Worm (Caenorhabditis elegans): ENCODE results near the gene ZK470.6.
A peak's percentile ranks its signal among the peaks of the same experiment; 100 is the strongest.

ZK470.6 gene

DNA sequence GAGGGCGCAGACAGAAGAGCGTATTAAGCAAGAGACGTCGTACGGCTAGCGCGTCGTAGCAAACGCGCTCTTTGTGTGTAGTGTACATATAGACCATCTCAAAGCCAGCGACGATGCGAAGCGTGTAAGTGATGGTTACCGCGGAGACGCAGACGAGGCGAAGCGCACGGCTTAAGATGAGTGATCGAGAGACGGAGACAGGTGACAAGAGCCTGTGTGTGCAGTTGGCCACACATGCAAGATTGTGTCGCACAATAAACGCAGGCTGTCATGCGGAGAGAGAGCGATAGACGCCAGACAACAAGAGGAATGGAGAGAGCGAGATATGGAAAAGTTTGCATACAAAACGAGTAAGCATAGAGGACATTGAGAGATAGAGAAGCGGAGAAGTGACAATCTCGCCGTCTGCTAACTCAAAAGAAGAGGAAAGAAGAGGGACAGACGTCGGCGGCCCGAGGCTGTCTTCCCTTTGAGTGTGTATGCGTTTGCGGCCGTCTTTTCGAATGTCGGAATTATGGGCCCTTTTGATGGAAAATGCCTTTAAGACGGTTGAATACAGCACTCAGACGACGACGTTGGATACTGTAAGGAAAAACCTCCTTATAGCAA, 45.6 kb upstream of the ZK470.6 start (continued):
- TF ChIP-seq K02D7.2 (tag; optimal IDR thresholded peaks at IDR 0.05) (no peak), ceh-31 (tag; optimal IDR thresholded peaks at IDR 0.05) (peak; percentile 71), ceh-14 (tag; optimal IDR thresholded peaks at IDR 0.05) (peak; percentile 50), madf-2 (tag; optimal IDR thresholded peaks at IDR 0.05) (peak; percentile 3), hlh-15 (tag; optimal IDR thresholded peaks at IDR 0.05) (no peak), ceh-18 (tag; optimal IDR thresholded peaks at IDR 0.05) (peak; percentile 50), pha-2 (tag; optimal IDR thresholded peaks at IDR 0.05) (no peak), tbx-7 (tag; optimal IDR thresholded peaks at IDR 0.05) (no peak), unc-3 (GFP tag; conservative IDR thresholded peaks at IDR 0.05) (no peak), unc-3 (tag; optimal IDR thresholded peaks at IDR 0.05) (no peak)

DNA sequence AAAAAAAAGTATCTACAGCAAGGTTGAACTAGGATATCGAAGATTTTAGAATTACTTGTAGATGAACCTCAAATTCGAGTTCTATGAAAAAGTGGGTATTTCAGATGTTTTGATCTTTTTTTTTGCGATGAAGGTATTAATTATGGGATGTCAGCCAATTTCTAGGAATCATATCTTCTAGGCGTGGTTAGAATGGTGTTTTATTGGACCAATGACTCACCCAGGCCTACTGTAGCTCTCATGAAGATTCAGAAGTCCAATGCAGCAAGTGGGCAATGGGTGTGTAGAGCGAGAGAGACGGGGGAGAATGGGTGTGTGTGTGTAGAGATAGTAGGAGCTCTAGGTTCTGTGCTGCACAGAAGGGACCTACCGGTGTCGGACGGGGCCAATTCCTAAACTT, 44.9 kb upstream of the ZK470.6 start:
- TF ChIP-seq T23F11.4 (GFP tag; optimal IDR thresholded peaks at IDR 0.05) (no peak), hlh-13 (GFP tag; optimal IDR thresholded peaks at IDR 0.05) (peak; percentile 42), sox-2 (GFP tag; IDR thresholded peaks at IDR 0.05) (no peak), ahr-1 (tag; optimal IDR thresholded peaks at IDR 0.05) (no peak), ceh-6 (GFP tag; optimal IDR thresholded peaks at IDR 0.05) (no peak), ceh-9 (tag; optimal IDR thresholded peaks at IDR 0.05) (no peak), npax-4 (tag; optimal IDR thresholded peaks at IDR 0.05) (no peak), nfya-1 (tag; optimal IDR thresholded peaks at IDR 0.05) (peak; percentile 64), pha-2 (tag; optimal IDR thresholded peaks at IDR 0.05) (no peak), mec-3 (tag; optimal IDR thresholded peaks at IDR 0.05; ENCODE audit: borderline replicate concordance) (no peak), sdc-2 (tag; optimal IDR thresholded peaks at IDR 0.05) (no peak), syd-9 (tag; optimal IDR thresholded peaks at IDR 0.05) (no peak), K09A11.1 (tag; optimal IDR thresholded peaks at IDR 0.05; ENCODE audit: insufficient read depth) (no peak), elt-2 (tag; optimal IDR thresholded peaks at IDR 0.05) (peak; percentile 3)

- TF ChIP-seq ets-4 (tag; optimal IDR thresholded peaks at IDR 0.05) (no peak), hlh-30 (tag; optimal IDR thresholded peaks at IDR 0.05; ENCODE audit: insufficient read depth) (no peak), sdc-2 (tag; optimal IDR thresholded peaks at IDR 0.05) (no peak), Y22D7AL.16 (tag; optimal IDR thresholded peaks at IDR 0.05) (no peak), hlh-8 (tag; optimal IDR thresholded peaks at IDR 0.05) (no peak), pqm-1 (tag; optimal IDR thresholded peaks at IDR 0.05) (no peak), gmeb-2 (tag; optimal IDR thresholded peaks at IDR 0.05) (no peak), T23F11.4 (GFP tag; optimal IDR thresholded peaks at IDR 0.05) (no peak), ceh-31 (tag; optimal IDR thresholded peaks at IDR 0.05) (no peak), rnt-1 (tag; optimal IDR thresholded peaks at IDR 0.05) (no peak), ref-2 (tag; optimal IDR thresholded peaks at IDR 0.05) (no peak), fkh-6 (tag; optimal IDR thresholded peaks at IDR 0.05) (no peak), pat-9 (tag; optimal IDR thresholded peaks at IDR 0.05) (no peak), pros-1 (tag; optimal IDR thresholded peaks at IDR 0.05) (no peak), sox-4 (tag; optimal IDR thresholded peaks at IDR 0.05) (no peak), ahr-1 (tag; optimal IDR thresholded peaks at IDR 0.05) (no peak), syd-9 (tag; optimal IDR thresholded peaks at IDR 0.05) (no peak), npax-4 (tag; optimal IDR thresholded peaks at IDR 0.05) (no peak), C08G9.2 (tag; optimal IDR thresholded peaks at IDR 0.05) (no peak), F13H6.1 (tag; optimal IDR thresholded peaks at IDR 0.05) (no peak)
Measured at ce11 chrX:4219487-4219886, 42.2 kb upstream of the ZK470.6 start.

DNA sequence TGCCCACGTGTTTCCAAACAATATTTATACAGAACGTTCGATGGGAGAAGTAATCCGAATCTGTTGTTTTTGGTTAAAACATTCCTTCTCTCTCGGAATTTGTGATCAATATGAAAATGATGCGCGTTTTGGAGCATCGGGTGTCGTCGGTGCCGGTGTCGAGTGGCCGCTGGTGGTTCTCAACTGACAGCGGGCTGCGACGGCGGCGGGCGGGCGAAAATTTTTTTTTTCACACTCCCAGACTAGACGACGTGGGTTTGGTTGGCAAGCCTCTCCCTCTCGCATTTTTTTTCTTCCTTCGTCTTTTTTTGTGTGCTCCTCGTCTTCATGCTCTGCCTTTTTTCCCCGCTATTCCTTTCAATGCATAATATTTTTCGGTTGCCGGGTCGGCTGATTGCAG, 40.9 kb upstream of the ZK470.6 start, which contains the start of gene W01H2.2:
TSS of gene W01H2.2 (minus strand) at position 285 of the 400 bp plus-strand sequence.
- TF ChIP-seq odd-2 (tag; optimal IDR thresholded peaks at IDR 0.05) (no peak), sdc-2 (tag; optimal IDR thresholded peaks at IDR 0.05) (peak; percentile 10), ceh-30 (tag; optimal IDR thresholded peaks at IDR 0.05) (no peak), che-1 (tag; optimal IDR thresholded peaks at IDR 0.05) (no peak), dve-1 (tag; optimal IDR thresholded peaks at IDR 0.05) (no peak), ceh-34 (tag; optimal IDR thresholded peaks at IDR 0.05) (peak; percentile 7), ttx-3 (tag; optimal IDR thresholded peaks at IDR 0.05) (no peak), K02D7.2 (tag; optimal IDR thresholded peaks at IDR 0.05) (no peak), unc-42 (tag; optimal IDR thresholded peaks at IDR 0.05) (peak; percentile 10), ceh-6 (GFP tag; optimal IDR thresholded peaks at IDR 0.05) (no peak)

All from whole organism, late embryonic.